Worm (Caenorhabditis elegans) whole organism, late embryonic: ENCODE measurements around the gene ZK470.1.
"Not testable (repeated sequence)": the region's sequence is repeated elsewhere in the genome, so short reads cannot be mapped to it uniquely, and the experiment has no call there.

Experiments
- K02D7.2 ChIP-seq: sonication (generic microtip); optimal IDR thresholded peaks from 2 replicates; lab custom pipeline; 2017; ENCODE audit warnings: mild to moderate bottlenecking, missing genetic modification characterization, missing compliant biosample characterization
- elt-2 ChIP-seq: sonication (generic microtip); optimal IDR thresholded peaks from 2 replicates; lab custom pipeline; 2016; ENCODE audit warnings: missing genetic modification reagents, missing genetic modification characterization, missing compliant biosample characterization
- fkh-10 ChIP-seq: fragments of 150-350 bp; optimal IDR thresholded peaks from 2 replicates; lab custom pipeline; 2014; ENCODE audit warnings: missing biosample characterization, missing genetic modification reagents, missing genetic modification characterization
- nhr-11 ChIP-seq: fragments of 150-350 bp; optimal IDR thresholded peaks from 2 replicates; lab custom pipeline; 2014; ENCODE audit warnings: missing biosample characterization, missing genetic modification characterization
- pag-3 ChIP-seq: sonication (generic microtip); optimal IDR thresholded peaks from 2 replicates; lab custom pipeline; 2016; ENCODE audit warnings: missing compliant biosample characterization, missing genetic modification characterization, borderline replicate concordance
- pqm-1 ChIP-seq: sonication (generic microtip); optimal IDR thresholded peaks from 2 replicates; lab custom pipeline; 2016; ENCODE audit warnings: missing genetic modification characterization, missing compliant biosample characterization
- sdc-2 ChIP-seq: sonication (generic microtip); optimal IDR thresholded peaks from 2 replicates; lab custom pipeline; 2016; ENCODE audit warnings: missing genotype, missing genetic modification characterization, missing compliant biosample characterization
- syd-9 ChIP-seq: sonication (generic microtip); optimal IDR thresholded peaks from 2 replicates; lab custom pipeline; 2016; ENCODE audit warnings: mild to moderate bottlenecking, missing genetic modification characterization, moderate library complexity, missing compliant biosample characterization
- tbx-2 ChIP-seq: sonication (generic microtip); optimal IDR thresholded peaks from 2 replicates; lab custom pipeline; 2016; ENCODE audit warnings: missing genetic modification characterization, missing compliant biosample characterization

DNA sequence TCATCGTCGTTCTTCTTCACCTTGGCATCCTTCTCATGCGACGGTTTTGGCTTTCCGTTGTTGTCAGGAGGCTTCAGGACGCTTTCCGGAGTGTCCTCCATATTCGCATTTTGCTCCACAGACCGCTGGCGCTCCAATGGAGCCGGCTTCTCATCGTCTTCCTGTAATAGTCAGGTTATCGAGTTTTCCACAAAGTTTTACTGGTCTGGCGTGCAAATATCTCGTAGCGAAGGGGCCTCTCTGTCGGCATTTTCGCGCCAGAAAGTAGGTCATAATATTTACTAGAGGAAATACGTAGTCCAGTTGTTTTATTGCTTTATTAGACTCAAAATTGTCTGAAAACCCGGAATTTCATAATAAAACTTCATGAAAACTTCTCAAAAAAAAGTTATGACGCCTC is 38.6 kb downstream of the ZK470.1 start, which contains the start of gene F20B6.6:
- not testable (repeated sequence) for TF ChIP-seq tbx-2 (tag; lab: Kevin White, UChicago); pag-3 (tag; lab: Kevin White, UChicago); elt-2 (tag; lab: Kevin White, UChicago); pqm-1; syd-9; sdc-2; K02D7.2; fkh-10; nhr-11 (tag; lab: Kevin White, UChicago)
